Fruit fly (Drosophila melanogaster) whole organism, embryonic: ENCODE data around the gene Jupiter.

Experiments
- Aef1 ChIP-seq: fragments of 200-800 bp; sonication (Bioruptor generic); IDR thresholded peaks from 3 replicates; pipeline ENCODE4 v1.3.6; 2022; ENCODE audit warnings: missing biosample characterization, missing genetic modification characterization
- Bteb2 ChIP-seq: fragments of 200-800 bp; sonication (Bioruptor generic); optimal IDR thresholded peaks from 2 replicates; lab custom pipeline; 2016; ENCODE audit warnings: missing biosample characterization, missing genetic modification characterization
- CG11456 ChIP-seq: fragments of 200-800 bp; sonication (Bioruptor generic); IDR thresholded peaks from 3 replicates; pipeline ENCODE4 v1.3.6; 2022; ENCODE audit warnings: missing biosample characterization, missing genetic modification characterization
- CG11560 ChIP-seq: fragments of 200-800 bp; sonication (Bioruptor generic); IDR thresholded peaks from 3 replicates; pipeline ENCODE4 v1.3.6; 2022; ENCODE audit warnings: missing biosample characterization, missing genetic modification characterization
- CG11696 ChIP-seq: fragments of 200-800 bp; sonication (Bioruptor generic); IDR thresholded peaks from 2 replicates; pipeline ENCODE4 v1.3.6; 2022; ENCODE audit warnings: missing biosample characterization, missing genetic modification characterization
- CG1233 ChIP-seq: fragments of 200-800 bp; sonication (Bioruptor generic); optimal IDR thresholded peaks from 4 replicates; lab custom pipeline; 2018; ENCODE audit warnings: missing biosample characterization, mild to moderate bottlenecking, missing genetic modification characterization
- CG12744 ChIP-seq: fragments of 200-800 bp; sonication (Bioruptor generic); optimal IDR thresholded peaks from 2 replicates; lab custom pipeline; 2016; ENCODE audit warnings: missing biosample characterization, missing genetic modification characterization
- CG13123 ChIP-seq: fragments of 200-800 bp; sonication (Bioruptor generic); optimal IDR thresholded peaks from 2 replicates; lab custom pipeline; 2016; ENCODE audit warnings: missing biosample characterization, missing genetic modification characterization
- CG13624 ChIP-seq: fragments of 200-800 bp; sonication (Bioruptor generic); optimal IDR thresholded peaks from 2 replicates; lab custom pipeline; 2016; ENCODE audit warnings: missing biosample characterization, missing genetic modification characterization
- CG13894 ChIP-seq: fragments of 200-800 bp; sonication (Bioruptor generic); optimal IDR thresholded peaks from 3 replicates; lab custom pipeline; 2018; ENCODE audit warnings: missing biosample characterization, mild to moderate bottlenecking, missing genetic modification characterization, moderate library complexity
- CG15696 ChIP-seq: fragments of 200-800 bp; sonication (Bioruptor generic); optimal IDR thresholded peaks from 2 replicates; lab custom pipeline; 2019; ENCODE audit warnings: missing biosample characterization, mild to moderate bottlenecking, missing genetic modification characterization, moderate library complexity
- CG1647 ChIP-seq: fragments of 200-800 bp; sonication (Bioruptor generic); optimal IDR thresholded peaks from 3 replicates; lab custom pipeline; 2016; ENCODE audit warnings: missing biosample characterization, missing genetic modification characterization
- CG16779 ChIP-seq: fragments of 200-800 bp; sonication (Bioruptor generic); IDR thresholded peaks from 2 replicates; pipeline ENCODE4 v1.3.6; 2022; ENCODE audit warnings: missing biosample characterization, missing genetic modification characterization
- CG17568 ChIP-seq: fragments of 200-800 bp; sonication (Bioruptor generic); optimal IDR thresholded peaks from 2 replicates; lab custom pipeline; 2018; ENCODE audit warnings: missing biosample characterization, mild to moderate bottlenecking, missing genetic modification characterization, moderate library complexity
- CG17829 ChIP-seq: fragments of 200-800 bp; optimal IDR thresholded peaks from 2 replicates; lab custom pipeline; 2019; ENCODE audit warnings: missing biosample characterization, mild to moderate bottlenecking, missing genetic modification characterization, moderate library complexity
- CG18262 ChIP-seq: fragments of 200-800 bp; optimal IDR thresholded peaks from 3 replicates; lab custom pipeline; 2019; ENCODE audit warnings: missing biosample characterization, mild to moderate bottlenecking, missing genetic modification characterization, moderate library complexity
- CG2712 ChIP-seq: fragments of 200-800 bp; optimal IDR thresholded peaks from 3 replicates; lab custom pipeline; 2019; ENCODE audit warnings: missing biosample characterization, mild to moderate bottlenecking, missing genetic modification characterization, moderate library complexity
- CG31441 ChIP-seq: fragments of 200-800 bp; sonication (Bioruptor generic); IDR thresholded peaks from 2 replicates; pipeline ENCODE4 v1.3.6; 2022; ENCODE audit warnings: missing biosample characterization, missing genetic modification characterization
- CG34422 ChIP-seq: fragments of 200-800 bp; sonication (Bioruptor generic); IDR thresholded peaks from 3 replicates; pipeline ENCODE4 v1.3.6; 2022; ENCODE audit warnings: missing biosample characterization, missing genetic modification characterization
- CG6175 ChIP-seq: fragments of 200-800 bp; sonication (Bioruptor generic); IDR thresholded peaks from 3 replicates; pipeline ENCODE4 v1.3.6; 2022; ENCODE audit warnings: missing biosample characterization, missing genetic modification characterization
- CG8765 ChIP-seq: fragments of 200-800 bp; sonication (Bioruptor generic); IDR thresholded peaks from 2 replicates; pipeline ENCODE4 v1.3.6; 2022; ENCODE audit warnings: missing biosample characterization, missing genetic modification characterization
- CHES-1-like ChIP-seq: fragments of 200-800 bp; sonication (Bioruptor generic); optimal IDR thresholded peaks from 2 replicates; lab custom pipeline; 2016; ENCODE audit warnings: missing biosample characterization, missing genetic modification characterization
- Camta ChIP-seq: fragments of 200-800 bp; sonication (Bioruptor generic); optimal IDR thresholded peaks from 2 replicates; lab custom pipeline; 2016; ENCODE audit warnings: missing biosample characterization, missing genetic modification characterization
- CoRest ChIP-seq: fragments of 200-800 bp; sonication (Bioruptor generic); optimal IDR thresholded peaks from 3 replicates; lab custom pipeline; 2018; ENCODE audit warnings: missing biosample characterization, mild to moderate bottlenecking, missing genetic modification characterization, moderate library complexity
- CrebB ChIP-seq: fragments of 200-800 bp; sonication (Bioruptor generic); optimal IDR thresholded peaks from 3 replicates; lab custom pipeline; 2018; ENCODE audit warnings: missing biosample characterization, mild to moderate bottlenecking, missing genetic modification characterization
- E2f1 ChIP-seq: fragments of 200-800 bp; sonication (Bioruptor generic); IDR thresholded peaks from 2 replicates; pipeline ENCODE4 v1.3.6; 2022; ENCODE audit warnings: missing biosample characterization, missing genetic modification characterization
- Fer3 ChIP-seq: fragments of 200-800 bp; sonication (Bioruptor generic); optimal IDR thresholded peaks from 2 replicates; lab custom pipeline; 2018; ENCODE audit warnings: missing biosample characterization, mild to moderate bottlenecking, missing genetic modification characterization, moderate library complexity
- HmgD ChIP-seq: fragments of 200-800 bp; sonication (Bioruptor generic); optimal IDR thresholded peaks from 3 replicates; lab custom pipeline; 2016; ENCODE audit warnings: missing biosample characterization, missing genetic modification characterization
- NC2α ChIP-seq: fragments of 200-800 bp; sonication (Bioruptor generic); optimal IDR thresholded peaks from 2 replicates; lab custom pipeline; 2016; ENCODE audit warnings: missing biosample characterization, missing genetic modification characterization
- Sox102F ChIP-seq: fragments of 200-800 bp; sonication (Bioruptor generic); optimal IDR thresholded peaks from 2 replicates; lab custom pipeline; 2018; ENCODE audit warnings: missing biosample characterization, mild to moderate bottlenecking, missing genetic modification characterization, moderate library complexity
- ara ChIP-seq: fragments of 200-800 bp; sonication (Bioruptor generic); IDR thresholded peaks from 2 replicates; pipeline ENCODE4 v1.3.6; 2022; ENCODE audit warnings: missing biosample characterization, missing genetic modification characterization
- dan ChIP-seq: fragments of 200-800 bp; sonication (Bioruptor generic); IDR thresholded peaks from 2 replicates; pipeline ENCODE4 v1.3.6; 2022; ENCODE audit warnings: missing biosample characterization, missing genetic modification characterization
- eyg ChIP-seq: fragments of 200-800 bp; sonication (Bioruptor generic); optimal IDR thresholded peaks from 3 replicates; lab custom pipeline; 2016; ENCODE audit warnings: missing biosample characterization, missing genetic modification characterization
- gsb-n ChIP-seq: fragments of 200-800 bp; sonication (Bioruptor generic); optimal IDR thresholded peaks from 3 replicates; lab custom pipeline; 2018; ENCODE audit warnings: missing biosample characterization, mild to moderate bottlenecking, missing genetic modification characterization
- her ChIP-seq: fragments of 200-800 bp; sonication (Bioruptor generic); optimal IDR thresholded peaks from 2 replicates; lab custom pipeline; 2016; ENCODE audit warnings: missing biosample characterization, missing genetic modification characterization
- hkb ChIP-seq, 2 experiments: fragments of 200-800 bp in 1 of 2; fragments of >200 bp in 1 of 2; sonication (Bioruptor generic) in 1 of 2; IDR thresholded peaks in 1 of 2; optimal IDR thresholded peaks in 1 of 2; 2 replicates each; pipeline versions ENCODE4 v1.3.6 to Lab custom; 2017 to 2022; ENCODE audit warnings: missing biosample characterization in 1 of 2, missing genetic modification characterization in 1 of 2
- mam ChIP-seq: fragments of 200-800 bp; sonication (Bioruptor generic); optimal IDR thresholded peaks from 3 replicates; lab custom pipeline; 2016; ENCODE audit warnings: missing biosample characterization, missing genetic modification characterization
- mld ChIP-seq: fragments of 200-800 bp; sonication (Bioruptor generic); IDR thresholded peaks from 3 replicates; pipeline ENCODE4 v1.3.6; 2022; ENCODE audit warnings: missing biosample characterization, missing genetic modification characterization; ENCODE audit not compliant: partially characterized antibody
- nerfin-1 ChIP-seq: fragments of 200-800 bp; sonication (Bioruptor generic); optimal IDR thresholded peaks from 3 replicates; lab custom pipeline; 2019; ENCODE audit warnings: missing biosample characterization, mild to moderate bottlenecking, missing genetic modification characterization, moderate library complexity
- org-1 ChIP-seq: fragments of 200-800 bp; sonication (Bioruptor generic); optimal IDR thresholded peaks from 2 replicates; lab custom pipeline; 2017; ENCODE audit warnings: missing biosample characterization, missing genetic modification characterization
- p53 ChIP-seq: fragments of 200-800 bp; sonication (Bioruptor generic); optimal IDR thresholded peaks from 2 replicates; lab custom pipeline; 2016; ENCODE audit warnings: missing biosample characterization, missing genetic modification characterization
- phol ChIP-seq: fragments of 200-800 bp; sonication (Bioruptor generic); optimal IDR thresholded peaks from 3 replicates; lab custom pipeline; 2018; ENCODE audit warnings: missing biosample characterization, mild to moderate bottlenecking, missing genetic modification characterization, moderate library complexity
- pnt ChIP-seq: fragments of 200-800 bp; sonication (Bioruptor generic); optimal IDR thresholded peaks from 3 replicates; lab custom pipeline; 2016; ENCODE audit warnings: missing biosample characterization, missing genetic modification characterization
- pzg ChIP-seq: fragments of 200-800 bp; sonication (Bioruptor generic); optimal IDR thresholded peaks from 3 replicates; lab custom pipeline; 2018; ENCODE audit warnings: missing biosample characterization, mild to moderate bottlenecking, missing genetic modification characterization, moderate library complexity
- repo ChIP-seq: fragments of 200-800 bp; sonication (Bioruptor generic); optimal IDR thresholded peaks from 2 replicates; lab custom pipeline; 2016; ENCODE audit warnings: missing biosample characterization, missing genetic modification characterization
- sc ChIP-seq, 3 experiments: fragments of >200 bp in 2 of 3; fragments of 200-800 bp in 1 of 3; sonication (Bioruptor generic) in 1 of 3; optimal IDR thresholded peaks; 2 replicates in 2 of 3; 3 replicates in 1 of 3; lab custom pipeline; 2017; ENCODE audit warnings: mild to moderate bottlenecking in 1 of 3, missing biosample characterization in 1 of 3, missing genetic modification characterization in 1 of 3, missing genetic modification reagents in 1 of 3
- schlank ChIP-seq: fragments of 200-800 bp; sonication (Bioruptor generic); optimal IDR thresholded peaks from 2 replicates; lab custom pipeline; 2018; ENCODE audit warnings: missing biosample characterization, mild to moderate bottlenecking, missing genetic modification characterization
- slp2 ChIP-seq: fragments of 200-800 bp; sonication (Bioruptor generic); optimal IDR thresholded peaks from 2 replicates; lab custom pipeline; 2016; ENCODE audit warnings: missing biosample characterization, missing genetic modification characterization
- zfh1 ChIP-seq: fragments of 200-800 bp; sonication (Bioruptor generic); IDR thresholded peaks from 3 replicates; pipeline ENCODE4 v1.3.6; 2022; ENCODE audit warnings: missing biosample characterization, missing genetic modification characterization

Gene Jupiter

DNA sequence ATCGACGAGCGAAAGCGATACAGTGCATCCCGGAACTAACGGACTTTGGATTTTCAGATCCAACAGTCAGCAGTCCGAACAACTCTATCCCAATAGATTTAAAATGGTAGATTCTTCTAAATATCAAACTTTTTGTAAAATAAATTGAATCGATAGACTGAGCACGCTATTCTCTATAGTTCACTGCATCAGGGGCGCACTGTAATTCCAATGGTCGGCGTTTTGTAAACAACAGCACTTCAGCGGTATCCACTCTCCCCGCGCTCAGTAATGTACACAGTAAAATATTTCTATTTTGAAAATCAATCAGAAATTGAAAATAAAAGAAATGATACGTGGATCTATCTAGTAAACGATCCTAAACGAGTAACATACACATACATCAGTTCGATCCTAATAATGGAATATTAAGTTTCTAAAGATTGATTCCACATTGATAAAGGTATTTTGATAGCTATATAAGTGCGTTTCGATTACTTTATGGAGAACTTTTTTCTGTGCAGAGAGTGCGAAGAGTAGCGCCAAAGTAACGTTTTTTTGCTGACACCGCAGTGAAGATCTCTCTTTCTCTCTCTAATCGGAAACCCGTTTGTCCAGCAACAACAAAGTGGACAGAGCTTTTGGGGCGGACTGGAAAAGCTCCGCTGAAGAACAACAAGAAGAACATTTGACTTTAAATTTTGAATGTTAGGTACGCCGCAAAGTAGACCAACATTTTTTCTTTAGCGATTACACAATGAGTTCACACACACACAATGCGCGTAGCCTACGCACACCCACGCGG, 57.2 kb downstream of the Jupiter start (continued):
- no peak for TF ChIP-seq sc (optimal IDR thresholded peaks at IDR 0.05; lab: Kevin White, UChicago)
- TF ChIP-seq sc (GFP tag; optimal IDR thresholded peaks at IDR 0.05; lab: Kevin White, UChicago) = peak; percentile 51
- peak; percentile 90 for TF ChIP-seq Sox102F (GFP tag; lab: Kevin White, UChicago)
- TF ChIP-seq hkb (optimal IDR thresholded peaks at IDR 0.05; lab: Kevin White, UChicago) = no peak
- TF ChIP-seq hkb (GFP tag; IDR thresholded peaks at IDR 0.05; lab: Robert Waterston, UW) = peak; percentile 95
- TF ChIP-seq CG8765 (GFP tag; lab: Robert Waterston, UW) = peak; percentile 77
- TF ChIP-seq mam (GFP tag; lab: Kevin White, UChicago) = peak; percentile 97
- peak; percentile 94 for TF ChIP-seq CG13624 (GFP tag; lab: Kevin White, UChicago)
- peak; percentile 94 for TF ChIP-seq CG16779
- TF ChIP-seq CG6175 = peak; percentile 85
- TF ChIP-seq CHES-1-like (GFP tag; lab: Kevin White, UChicago) = peak; percentile 86
- peak; percentile 94 for TF ChIP-seq E2f1 (GFP tag; lab: Robert Waterston, UW)
- peak; percentile 48 for TF ChIP-seq p53
- peak; percentile 93 for TF ChIP-seq eyg (GFP tag; lab: Kevin White, UChicago)
- TF ChIP-seq mld (GFP tag; lab: Robert Waterston, UW) = no peak
- TF ChIP-seq CG34422 = peak; percentile 97
- TF ChIP-seq gsb-n (tag; lab: Kevin White, UChicago) = peak; percentile 75
- peak; percentile 95 for TF ChIP-seq Aef1 (GFP tag; lab: Robert Waterston, UW)
- TF ChIP-seq CG18262 = peak; percentile 95
- peak; percentile 93 for TF ChIP-seq phol (tag; lab: Kevin White, UChicago)
- peak; percentile 97 for TF ChIP-seq Camta (GFP tag; lab: Kevin White, UChicago)
- TF ChIP-seq CG17568 (GFP tag; lab: Kevin White, UChicago) = peak; percentile 76
- peak; percentile 94 for TF ChIP-seq pnt (GFP tag; lab: Kevin White, UChicago)
- TF ChIP-seq NC2α (GFP tag; lab: Kevin White, UChicago) = peak; percentile 64
- peak; percentile 79 for TF ChIP-seq CG12744 (GFP tag; lab: Kevin White, UChicago)
- peak; percentile 91 for TF ChIP-seq CG31441 (GFP tag; lab: Robert Waterston, UW)
- TF ChIP-seq CG11560 (tag; lab: Robert Waterston, UW) = peak; percentile 85
- peak; percentile 84 for TF ChIP-seq CrebB (tag; lab: Kevin White, UChicago)
- TF ChIP-seq zfh1 (GFP tag; lab: Robert Waterston, UW) = peak; percentile 95
- TF ChIP-seq CG15696 (tag; lab: Kevin White, UChicago) = peak; percentile 64
- TF ChIP-seq Fer3 (tag; lab: Kevin White, UChicago) = peak; percentile 94
- TF ChIP-seq Bteb2 (GFP tag; lab: Kevin White, UChicago) = peak; percentile 83
- peak; percentile 95 for TF ChIP-seq CG2712 (tag; lab: Kevin White, UChicago)
- TF ChIP-seq ara (GFP tag; lab: Robert Waterston, UW) = peak; percentile 91
- TF ChIP-seq CG11696 (GFP tag; lab: Robert Waterston, UW) = peak; percentile 92
- peak; percentile 87 for TF ChIP-seq slp2
- peak; percentile 85 for TF ChIP-seq org-1 (GFP tag; lab: Kevin White, UChicago)
- TF ChIP-seq pzg = peak; percentile 9
- peak; percentile 88 for TF ChIP-seq her (GFP tag; lab: Kevin White, UChicago)
- peak; percentile 88 for TF ChIP-seq repo (GFP tag; lab: Kevin White, UChicago)
- peak; percentile 88 for TF ChIP-seq HmgD (GFP tag; lab: Kevin White, UChicago)
- peak; percentile 94 for TF ChIP-seq CG17829 (tag; lab: Kevin White, UChicago)
- TF ChIP-seq nerfin-1 (tag; lab: Kevin White, UChicago) = peak; percentile 89
- TF ChIP-seq CG13894 (tag; lab: Kevin White, UChicago) = peak; percentile 91
- peak; percentile 90 for TF ChIP-seq CG1647 (GFP tag; lab: Kevin White, UChicago)
- TF ChIP-seq CG13123 (GFP tag; lab: Kevin White, UChicago) = peak; percentile 53
- peak; percentile 87 for TF ChIP-seq CoRest (tag; lab: Kevin White, UChicago)
- peak; percentile 87 for TF ChIP-seq CG1233
- TF ChIP-seq CG11456 (GFP tag; lab: Robert Waterston, UW) = peak; percentile 92
- peak; percentile 57 for TF ChIP-seq dan
- TF ChIP-seq schlank = peak; percentile 84
